Fruit fly (Drosophila melanogaster): Measurements from ENCODE around the gene ect.

DNA sequence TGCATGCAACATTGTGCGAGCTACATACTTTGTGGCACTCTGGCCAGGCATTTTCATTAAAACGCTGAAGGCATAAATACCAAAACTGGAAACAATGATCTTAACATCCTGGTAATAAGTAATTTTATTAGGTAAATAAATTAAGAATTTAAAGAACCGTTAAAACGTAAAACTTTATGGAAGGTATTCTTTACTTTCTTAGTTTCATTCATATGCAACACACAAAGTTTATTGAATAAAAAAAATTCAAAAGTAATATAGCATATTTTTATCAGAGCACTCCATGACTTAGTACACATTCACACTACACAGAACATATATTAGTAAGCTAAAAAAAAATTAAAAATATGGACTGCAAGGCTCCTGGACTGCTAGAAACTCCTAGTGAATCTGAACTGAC, 13.7 kb upstream of the ect start, which contains the start of gene CG8065:
- TF ChIP-seq Hr78 (GFP tag; optimal IDR thresholded peaks at IDR 0.05), result no peak
- no peak for TF ChIP-seq HHEX (GFP tag; optimal IDR thresholded peaks at IDR 0.05)
- TF ChIP-seq CG1647 (GFP tag; optimal IDR thresholded peaks at IDR 0.05), result no peak
- TF ChIP-seq CG3065 (GFP tag; optimal IDR thresholded peaks at IDR 0.05), result no peak
